Worm (Caenorhabditis elegans): ENCODE data around the gene nmur-2.
A peak's percentile ranks its signal among the peaks of the same experiment; 100 is the strongest.

Gene nmur-2

DNA sequence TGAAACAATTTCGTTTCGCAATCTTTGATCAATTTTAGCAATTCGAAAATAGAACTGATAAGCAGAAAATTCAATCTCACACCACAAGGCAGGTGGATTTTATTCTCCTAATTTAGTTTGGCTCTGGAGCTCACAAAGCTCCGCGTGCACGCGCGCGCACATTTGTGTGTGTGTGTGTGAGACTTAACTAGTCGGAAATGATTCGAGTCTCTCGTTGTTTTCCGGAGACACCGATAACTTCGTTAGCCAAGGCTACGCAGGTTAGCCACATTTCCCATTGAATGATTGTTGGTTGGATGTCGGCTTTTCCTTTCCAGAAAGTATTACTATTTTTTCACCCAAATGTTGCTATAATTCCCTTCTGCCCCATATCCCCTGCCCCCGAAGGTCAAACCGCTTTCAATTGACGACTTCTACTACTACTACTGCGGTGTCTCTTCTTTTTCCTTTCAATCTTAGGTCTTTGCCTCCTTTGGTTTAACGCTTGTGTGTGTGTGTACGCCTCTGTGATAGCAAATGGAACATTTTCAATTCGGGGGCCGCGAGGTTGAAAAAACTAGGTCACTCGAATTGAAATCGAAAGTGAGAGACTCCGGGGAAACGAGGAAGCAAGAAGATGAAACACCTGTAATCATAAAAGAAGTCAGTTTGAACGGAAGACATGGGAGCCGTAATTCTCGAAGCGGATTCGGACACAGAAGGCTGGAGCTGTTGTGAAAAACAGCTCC lies 33.4 kb upstream of the nmur-2 start (continued):
- no peak for TF ChIP-seq zag-1 (tag; optimal IDR thresholded peaks at IDR 0.05)
- no peak for TF ChIP-seq ces-1 (GFP tag; optimal IDR thresholded peaks at IDR 0.05)
- no peak for TF ChIP-seq xbp-1 (tag; optimal IDR thresholded peaks at IDR 0.05)
- no peak for TF ChIP-seq ceh-63 (GFP tag; optimal IDR thresholded peaks at IDR 0.05)
- no peak for TF ChIP-seq dsc-1 (tag; optimal IDR thresholded peaks at IDR 0.05)
- TF ChIP-seq ztf-4 (tag; optimal IDR thresholded peaks at IDR 0.05), result no peak
- no peak for TF ChIP-seq jun-1 (tag; optimal IDR thresholded peaks at IDR 0.05)
- no peak for TF ChIP-seq hpl-2 (GFP tag; optimal IDR thresholded peaks at IDR 0.05)
- no peak for TF ChIP-seq snu-23 (GFP tag; optimal IDR thresholded peaks at IDR 0.05)
- TF ChIP-seq mep-1 (tag; optimal IDR thresholded peaks at IDR 0.05), result no peak
- TF ChIP-seq rnt-1 (tag; optimal IDR thresholded peaks at IDR 0.05), result no peak
- peak; percentile 6 for TF ChIP-seq swsn-7 (tag; optimal IDR thresholded peaks at IDR 0.05)
- TF ChIP-seq sox-4 (tag; optimal IDR thresholded peaks at IDR 0.05), result no peak
- no peak for TF ChIP-seq C04F5.9 (tag; optimal IDR thresholded peaks at IDR 0.05)
- no peak for TF ChIP-seq sptf-1 (tag; optimal IDR thresholded peaks at IDR 0.05)
- no peak for TF ChIP-seq ets-5 (GFP tag; IDR thresholded peaks at IDR 0.05)

DNA sequence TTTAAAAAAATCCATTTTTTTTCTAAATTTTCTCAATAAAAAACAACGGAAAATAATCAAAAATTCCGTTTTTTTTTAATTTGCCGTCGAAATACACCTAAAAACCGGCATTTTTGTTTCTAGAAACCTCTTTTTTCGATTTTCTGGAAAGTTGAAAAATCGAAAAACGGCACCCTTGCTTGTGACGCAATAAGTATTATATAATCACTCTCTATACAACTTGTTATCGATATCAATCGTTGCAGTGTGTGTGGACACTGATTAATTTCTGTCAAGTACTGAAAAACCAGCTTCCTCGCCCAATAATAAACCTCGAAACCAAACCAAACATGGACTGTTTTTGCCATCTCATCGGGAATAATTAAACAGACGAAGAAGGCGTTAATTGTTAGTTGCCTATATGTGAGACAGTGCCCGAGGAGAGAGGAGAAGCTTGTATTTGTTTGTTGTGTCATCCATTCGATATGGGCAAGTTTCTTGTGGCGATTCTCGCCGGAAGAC lies 32.2 kb upstream of the nmur-2 start:
- TF ChIP-seq efl-1 (optimal IDR thresholded peaks at IDR 0.05) (no peak), efl-1 (GFP tag; optimal IDR thresholded peaks at IDR 0.05 in 1 of 2) (peak in 1 of 2 experiments; percentile 78), ceh-90 (tag; optimal IDR thresholded peaks at IDR 0.05) (no peak), nhr-76 (tag; optimal IDR thresholded peaks at IDR 0.05) (no peak), hlh-17 (GFP tag; optimal IDR thresholded peaks at IDR 0.05; ENCODE audit: borderline replicate concordance) (no peak), lsy-2 (tag; optimal IDR thresholded peaks at IDR 0.05) (no peak), unc-86 (tag; optimal IDR thresholded peaks at IDR 0.05) (no peak)

DNA sequence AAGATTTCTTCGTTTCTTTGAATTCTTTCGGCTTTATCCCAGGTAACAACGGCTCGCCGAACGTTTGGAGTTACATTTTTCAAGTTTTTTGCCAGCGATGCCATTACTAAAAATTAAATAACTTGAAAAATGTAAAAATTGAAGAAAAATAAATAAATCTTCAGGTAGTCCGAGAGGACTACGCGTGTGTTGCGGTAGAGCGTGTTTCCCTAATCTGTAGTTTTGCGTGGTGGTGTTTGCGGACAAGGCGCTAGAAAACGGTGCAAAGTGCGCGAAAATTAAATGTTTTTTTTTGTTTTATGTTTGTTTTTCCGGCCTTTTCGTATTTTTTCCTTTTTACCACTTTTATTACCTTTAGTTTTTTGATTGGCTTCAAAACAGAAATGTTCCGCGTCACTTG lies 31.1 kb upstream of the nmur-2 start, which contains the start of gene mrpl-28:
TSS of gene mrpl-28 (minus strand) at position 106 of the 400 bp plus-strand sequence.
- TF ChIP-seq zip-4 (GFP tag; optimal IDR thresholded peaks at IDR 0.05), result peak; percentile 89
- no peak for TF ChIP-seq ceh-63 (GFP tag; optimal IDR thresholded peaks at IDR 0.05)
- TF ChIP-seq lsy-2 (tag; optimal IDR thresholded peaks at IDR 0.05), result peak; percentile 94 to 95
- TF ChIP-seq lin-35 (GFP tag; optimal IDR thresholded peaks at IDR 0.05), result peak; percentile 95 to 98
- TF ChIP-seq ceh-82 (tag; optimal IDR thresholded peaks at IDR 0.05), result peak; percentile 94 to 97 (median 95)
- peak; percentile 94 for TF ChIP-seq fkh-8 (tag; optimal IDR thresholded peaks at IDR 0.05)
- TF ChIP-seq unc-98 (GFP tag; IDR thresholded peaks at IDR 0.05), result peak; percentile 82
- peak; percentile 91 for TF ChIP-seq lir-3 (tag; optimal IDR thresholded peaks at IDR 0.05; ENCODE audit: poor library complexity)
- peak; percentile 94 for TF ChIP-seq isw-1 (GFP tag; IDR thresholded peaks at IDR 0.05)
- peak; percentile 79 for TF ChIP-seq snpc-4 (tag; optimal IDR thresholded peaks at IDR 0.05)
- TF ChIP-seq blmp-1 (tag; optimal IDR thresholded peaks at IDR 0.05), result peak; percentile 60
- peak; percentile 81 for TF ChIP-seq nhr-77 (tag; optimal IDR thresholded peaks at IDR 0.05)
- peak; percentile 71 for TF ChIP-seq unc-30 (tag; optimal IDR thresholded peaks at IDR 0.05)
- TF ChIP-seq mdl-1 (tag; optimal IDR thresholded peaks at IDR 0.05), result peak in 1 of 2 experiments; percentile 85
- TF ChIP-seq hlh-17 (GFP tag; optimal IDR thresholded peaks at IDR 0.05; ENCODE audit: borderline replicate concordance), result no peak
- TF ChIP-seq nhr-90 (tag; optimal IDR thresholded peaks at IDR 0.05; ENCODE audit: poor library complexity), result peak; percentile 98
- TF ChIP-seq ama-1 (optimal IDR thresholded peaks at IDR 0.05), result peak; percentile 59
- TF ChIP-seq pax-3 (tag; optimal IDR thresholded peaks at IDR 0.05), result peak; percentile 89
- TF ChIP-seq nhr-12 (tag; optimal IDR thresholded peaks at IDR 0.05), result peak; percentile 52
- no peak for TF ChIP-seq Y116A8C.19 (tag; optimal IDR thresholded peaks at IDR 0.05; ENCODE audit: borderline replicate concordance)
- peak; percentile 95 for TF ChIP-seq C16A3.4 (tag; optimal IDR thresholded peaks at IDR 0.05)
- peak; percentile 19 for TF ChIP-seq pqm-1 (tag; optimal IDR thresholded peaks at IDR 0.05)
- peak; percentile 94 for TF ChIP-seq egl-13 (tag; optimal IDR thresholded peaks at IDR 0.05)
- peak; percentile 48 for TF ChIP-seq nhr-28 (tag; optimal IDR thresholded peaks at IDR 0.05)
- peak; percentile 65 for TF ChIP-seq nhr-237 (tag; optimal IDR thresholded peaks at IDR 0.05)
- TF ChIP-seq sox-4 (tag; optimal IDR thresholded peaks at IDR 0.05), result peak; percentile 84
- TF ChIP-seq unc-62 (GFP tag; optimal IDR thresholded peaks at IDR 0.05), result no peak
- TF ChIP-seq swsn-7 (tag; optimal IDR thresholded peaks at IDR 0.05), result peak; percentile 97
- TF ChIP-seq ets-5 (GFP tag; IDR thresholded peaks at IDR 0.05), result no peak
- peak in 3 of 6 experiments; percentile 61 to 89 (median 84) for TF ChIP-seq elt-3 (tag; optimal IDR thresholded peaks at IDR 0.05)
- TF ChIP-seq mep-1 (tag; optimal IDR thresholded peaks at IDR 0.05), result peak; percentile 97
- peak; percentile 95 for TF ChIP-seq unc-130 (tag; optimal IDR thresholded peaks at IDR 0.05)
- peak; percentile 69 for TF ChIP-seq aha-1 (tag; optimal IDR thresholded peaks at IDR 0.05)

All from whole organism, L1 larva.